Fruit fly (Drosophila melanogaster): Measurements from ENCODE around the gene emc.

dm6 chr3L:758516-758915 lies 9.3 kb downstream of the emc start:
- TF ChIP-seq BtbVII (GFP tag; optimal IDR thresholded peaks at IDR 0.05), result no peak
- TF ChIP-seq gce (GFP tag; IDR thresholded peaks at IDR 0.05), result no peak
- no peak for TF ChIP-seq pan (optimal IDR thresholded peaks at IDR 0.05)
- no peak for TF ChIP-seq pan (GFP tag; optimal IDR thresholded peaks at IDR 0.05 in 1 of 2, IDR thresholded peaks at IDR 0.05 in 1 of 2)
- TF ChIP-seq CG4707 (GFP tag; optimal IDR thresholded peaks at IDR 0.05), result no peak
- TF ChIP-seq CG10543 (GFP tag; optimal IDR thresholded peaks at IDR 0.05), result no peak
- TF ChIP-seq CG8089 (GFP tag; optimal IDR thresholded peaks at IDR 0.05), result no peak
- TF ChIP-seq ind (GFP tag; optimal IDR thresholded peaks at IDR 0.05), result no peak
